Worm (Caenorhabditis elegans): ENCODE data around the gene sqv-8.
A peak's percentile ranks its signal among the peaks of the same experiment; 100 is the strongest.

ce11 chrII:9602566-9602965 lies 44.2 kb upstream of the sqv-8 start:
- TF ChIP-seq nhr-77 (tag; optimal IDR thresholded peaks at IDR 0.05), result no peak
- TF ChIP-seq elt-2 (tag; optimal IDR thresholded peaks at IDR 0.05), result no peak
- no peak for TF ChIP-seq nhr-28 (tag; optimal IDR thresholded peaks at IDR 0.05)
- TF ChIP-seq nhr-76 (tag; optimal IDR thresholded peaks at IDR 0.05), result no peak
- TF ChIP-seq lin-39 (tag; optimal IDR thresholded peaks at IDR 0.05), result no peak
- TF ChIP-seq egl-27 (tag; optimal IDR thresholded peaks at IDR 0.05), result no peak
- no peak for TF ChIP-seq ceh-82 (tag; optimal IDR thresholded peaks at IDR 0.05)
- TF ChIP-seq nhr-23 (tag; optimal IDR thresholded peaks at IDR 0.05), result peak; percentile 44
- TF ChIP-seq zag-1 (tag; optimal IDR thresholded peaks at IDR 0.05), result no peak
- TF ChIP-seq fkh-10 (GFP tag; optimal IDR thresholded peaks at IDR 0.05), result no peak
- TF ChIP-seq unc-62 (GFP tag; optimal IDR thresholded peaks at IDR 0.05), result no peak
- TF ChIP-seq skn-1 (tag; optimal IDR thresholded peaks at IDR 0.05), result no peak
- TF ChIP-seq nhr-237 (tag; optimal IDR thresholded peaks at IDR 0.05), result no peak
- no peak for TF ChIP-seq snpc-4 (tag; optimal IDR thresholded peaks at IDR 0.05)

Data from whole organism, L3 larva.